Worm (Caenorhabditis elegans): ENCODE measurements around the gene C16D2.3.

ce11 chrII:9135878-9136277, 2.0 kb upstream of the C16D2.3 start, which contains the start of gene nlp-78:
- TF ChIP-seq elt-3 (tag; optimal IDR thresholded peaks at IDR 0.05), result no peak
- no peak for TF ChIP-seq lin-11 (tag; optimal IDR thresholded peaks at IDR 0.05)
- no peak for TF ChIP-seq unc-39 (tag; optimal IDR thresholded peaks at IDR 0.05)
- no peak for TF ChIP-seq nhr-11 (tag; optimal IDR thresholded peaks at IDR 0.05)
- TF ChIP-seq ceh-82 (tag; optimal IDR thresholded peaks at IDR 0.05), result no peak
- TF ChIP-seq ztf-11 (tag; optimal IDR thresholded peaks at IDR 0.05), result no peak
- TF ChIP-seq mab-5 (tag; optimal IDR thresholded peaks at IDR 0.05), result no peak
